Worm (Caenorhabditis elegans) whole organism, L4/young adult: ENCODE data around the gene fbxb-104.
A peak's percentile ranks its signal among the peaks of the same experiment; 100 is the strongest.

Source experiments
- W03F9.2 ChIP-seq: fragments of 150-350 bp; optimal IDR thresholded peaks from 2 replicates; lab custom pipeline; 2014; ENCODE audit warnings: missing biosample characterization, missing genetic modification characterization
- dao-5 ChIP-seq: sonication (generic microtip); optimal IDR thresholded peaks from 2 replicates; lab custom pipeline; 2016; ENCODE audit warnings: missing genotype, missing genetic modification characterization, moderate library complexity, missing compliant biosample characterization
- him-1 ChIP-seq: sonication (generic microtip); optimal IDR thresholded peaks from 2 replicates; lab custom pipeline; 2016; ENCODE audit warnings: missing genotype, missing genetic modification reagents, missing genetic modification characterization, missing compliant biosample characterization

- TF ChIP-seq W03F9.2, result no peak
- no peak for TF ChIP-seq him-1 (tag; lab: Kevin White, UChicago)
- TF ChIP-seq dao-5 (tag; lab: Kevin White, UChicago), result peak; percentile 73
Observed at ce11 chrII:3439244-3439698, 37.8 kb downstream of the fbxb-104 start.
